Fruit fly (Drosophila melanogaster) whole organism, embryonic: ENCODE results near the gene Sumo.
A peak's percentile ranks its signal among the peaks of the same experiment; 100 is the strongest.

ENCODE experiments used
- Atf-2 ChIP-seq: fragments of 200-800 bp; sonication (Bioruptor generic); optimal IDR thresholded peaks from 2 replicates; lab custom pipeline; 2016; ENCODE audit warnings: missing biosample characterization, missing genetic modification characterization
- CG10431 ChIP-seq: fragments of 200-800 bp; sonication (Bioruptor generic); optimal IDR thresholded peaks from 3 replicates; lab custom pipeline; 2018; ENCODE audit warnings: missing biosample characterization, mild to moderate bottlenecking, missing genetic modification characterization
- CG12155 ChIP-seq: fragments of 200-800 bp; sonication (Bioruptor generic); optimal IDR thresholded peaks from 3 replicates; lab custom pipeline; 2016; ENCODE audit warnings: missing biosample characterization, missing genetic modification characterization
- CG12769 ChIP-seq: fragments of 200-800 bp; sonication (Bioruptor generic); optimal IDR thresholded peaks from 2 replicates; lab custom pipeline; 2019; ENCODE audit warnings: missing biosample characterization, mild to moderate bottlenecking, missing genetic modification characterization, moderate library complexity
- CG15696 ChIP-seq: fragments of 200-800 bp; sonication (Bioruptor generic); optimal IDR thresholded peaks from 2 replicates; lab custom pipeline; 2019; ENCODE audit warnings: missing biosample characterization, mild to moderate bottlenecking, missing genetic modification characterization, moderate library complexity
- CG1602 ChIP-seq: fragments of 200-800 bp; sonication (Bioruptor generic); optimal IDR thresholded peaks from 3 replicates; lab custom pipeline; 2016; ENCODE audit warnings: missing biosample characterization, missing genetic modification characterization
- CG1603 ChIP-seq: fragments of 200-800 bp; sonication (Bioruptor generic); optimal IDR thresholded peaks from 2 replicates; lab custom pipeline; 2019; ENCODE audit warnings: missing biosample characterization, mild to moderate bottlenecking, missing genetic modification characterization, moderate library complexity
- CG16779 ChIP-seq: fragments of 200-800 bp; sonication (Bioruptor generic); IDR thresholded peaks from 2 replicates; pipeline ENCODE4 v1.3.6; 2022; ENCODE audit warnings: missing biosample characterization, missing genetic modification characterization
- CG17829 ChIP-seq: fragments of 200-800 bp; optimal IDR thresholded peaks from 2 replicates; lab custom pipeline; 2019; ENCODE audit warnings: missing biosample characterization, mild to moderate bottlenecking, missing genetic modification characterization, moderate library complexity
- CG2116 ChIP-seq: fragments of 200-800 bp; sonication (Bioruptor generic); optimal IDR thresholded peaks from 3 replicates; lab custom pipeline; 2018; ENCODE audit warnings: missing biosample characterization, mild to moderate bottlenecking, missing genetic modification characterization
- CG2120 ChIP-seq: fragments of 200-800 bp; sonication (Bioruptor generic); optimal IDR thresholded peaks from 3 replicates; lab custom pipeline; 2016; ENCODE audit warnings: missing biosample characterization, missing genetic modification characterization
- CG2199 ChIP-seq: fragments of 200-800 bp; sonication (Bioruptor generic); IDR thresholded peaks from 3 replicates; pipeline ENCODE4 v1.3.6; 2022; ENCODE audit warnings: missing biosample characterization, missing genetic modification characterization
- CG31365 ChIP-seq: fragments of 200-800 bp; sonication (Bioruptor generic); optimal IDR thresholded peaks from 2 replicates; lab custom pipeline; 2018; ENCODE audit warnings: missing biosample characterization, mild to moderate bottlenecking, missing genetic modification characterization
- CG4282 ChIP-seq: fragments of 200-800 bp; sonication (Bioruptor generic); optimal IDR thresholded peaks from 2 replicates; lab custom pipeline; 2016; ENCODE audit warnings: missing biosample characterization, missing genetic modification characterization
- CG8290 ChIP-seq, 3 experiments: fragments of 200-800 bp; sonication (Bioruptor generic); optimal IDR thresholded peaks; 2 replicates each; lab custom pipeline; 2016 to 2019; ENCODE audit warnings: missing biosample characterization in 3 of 3, missing genetic modification characterization in 3 of 3, mild to moderate bottlenecking in 2 of 3, moderate library complexity in 1 of 3
- CG8359 ChIP-seq: fragments of 200-800 bp; sonication (Bioruptor generic); optimal IDR thresholded peaks from 2 replicates; lab custom pipeline; 2017; ENCODE audit warnings: missing biosample characterization, mild to moderate bottlenecking, missing genetic modification characterization, borderline replicate concordance
- CG9817 ChIP-seq: fragments of 200-800 bp; sonication (Bioruptor generic); optimal IDR thresholded peaks from 2 replicates; lab custom pipeline; 2018; ENCODE audit warnings: missing biosample characterization, mild to moderate bottlenecking, missing genetic modification characterization, moderate library complexity
- CG9932 ChIP-seq: fragments of 200-800 bp; sonication (Bioruptor generic); IDR thresholded peaks from 2 replicates; pipeline ENCODE4 v1.3.6; 2022; ENCODE audit warnings: missing biosample characterization, missing genetic modification characterization
- D19A ChIP-seq: fragments of 200-800 bp; optimal IDR thresholded peaks from 3 replicates; lab custom pipeline; 2019; ENCODE audit warnings: missing biosample characterization, mild to moderate bottlenecking, missing genetic modification characterization, moderate library complexity
- Dp ChIP-seq: fragments of 200-800 bp; sonication (Bioruptor generic); optimal IDR thresholded peaks from 2 replicates; lab custom pipeline; 2018; ENCODE audit warnings: missing biosample characterization, mild to moderate bottlenecking, missing genetic modification characterization, moderate library complexity
- E2f1 ChIP-seq: fragments of 200-800 bp; sonication (Bioruptor generic); IDR thresholded peaks from 2 replicates; pipeline ENCODE4 v1.3.6; 2022; ENCODE audit warnings: missing biosample characterization, missing genetic modification characterization
- Eip74EF ChIP-seq, 2 experiments: fragments of 200-800 bp in 1 of 2; fragments of >200 bp in 1 of 2; sonication (Bioruptor generic) in 1 of 2; optimal IDR thresholded peaks; 2 replicates each; lab custom pipeline; 2017 to 2019; ENCODE audit warnings: missing biosample characterization in 2 of 2, missing genetic modification characterization in 2 of 2, mild to moderate bottlenecking in 1 of 2, moderate library complexity in 1 of 2
- Fer1 ChIP-seq: fragments of 200-800 bp; sonication (Bioruptor generic); optimal IDR thresholded peaks from 2 replicates; lab custom pipeline; 2017; ENCODE audit warnings: missing biosample characterization, mild to moderate bottlenecking, missing genetic modification characterization
- HLH4C ChIP-seq: fragments of 200-800 bp; sonication (Bioruptor generic); IDR thresholded peaks from 3 replicates; pipeline ENCODE4 v1.3.6; 2022; ENCODE audit warnings: missing biosample characterization, missing genetic modification characterization; ENCODE audit not compliant: partially characterized antibody
- HLHmδ ChIP-seq: fragments of 200-800 bp; sonication (Bioruptor generic); optimal IDR thresholded peaks from 2 replicates; lab custom pipeline; 2018; ENCODE audit warnings: missing biosample characterization, mild to moderate bottlenecking, missing genetic modification characterization, moderate library complexity
- Hr39 ChIP-seq: fragments of >200 bp; optimal IDR thresholded peaks from 2 replicates; lab custom pipeline; 2017
- Lpt ChIP-seq: fragments of >200 bp; optimal IDR thresholded peaks from 2 replicates; lab custom pipeline; 2018; ENCODE audit warnings: missing biosample characterization, missing genetic modification characterization
- MTF-1 ChIP-seq: fragments of 200-800 bp; sonication (Bioruptor generic); optimal IDR thresholded peaks from 2 replicates; lab custom pipeline; 2018; ENCODE audit warnings: missing biosample characterization, mild to moderate bottlenecking, missing genetic modification characterization, borderline replicate concordance
- Ptx1 ChIP-seq: fragments of 200-800 bp; sonication (Bioruptor generic); IDR thresholded peaks from 2 replicates; pipeline ENCODE4 v1.3.6; 2022; ENCODE audit warnings: missing biosample characterization, missing genetic modification characterization
- Xbp1 ChIP-seq: fragments of 200-800 bp; sonication (Bioruptor generic); optimal IDR thresholded peaks from 3 replicates; lab custom pipeline; 2016; ENCODE audit warnings: missing biosample characterization, mild to moderate bottlenecking, missing genetic modification characterization
- YL-1 ChIP-seq: fragments of 200-800 bp; sonication (Bioruptor generic); optimal IDR thresholded peaks from 3 replicates; lab custom pipeline; 2017; ENCODE audit warnings: missing biosample characterization, mild to moderate bottlenecking, missing genetic modification characterization
- ap ChIP-seq: fragments of 200-800 bp; sonication (Bioruptor generic); IDR thresholded peaks from 2 replicates; pipeline ENCODE4 v1.3.6; 2022; ENCODE audit warnings: missing biosample characterization, missing genetic modification characterization
- ash1 ChIP-seq: fragments of 200-800 bp; sonication (Bioruptor generic); optimal IDR thresholded peaks from 2 replicates; lab custom pipeline; 2018; ENCODE audit warnings: missing biosample characterization, mild to moderate bottlenecking, missing genetic modification characterization
- cato ChIP-seq: fragments of 200-800 bp; sonication (Bioruptor generic); optimal IDR thresholded peaks from 2 replicates; lab custom pipeline; 2016; ENCODE audit warnings: missing biosample characterization, missing genetic modification characterization, borderline replicate concordance
- cg ChIP-seq: fragments of 200-800 bp; sonication (Bioruptor generic); optimal IDR thresholded peaks from 3 replicates; lab custom pipeline; 2019; ENCODE audit warnings: missing biosample characterization, mild to moderate bottlenecking, missing genetic modification characterization, moderate library complexity
- chinmo ChIP-seq: fragments of 200-800 bp; sonication (Bioruptor generic); IDR thresholded peaks from 4 replicates; pipeline ENCODE4 v1.3.6; 2022; ENCODE audit warnings: missing biosample characterization, missing genetic modification characterization; ENCODE audit not compliant: partially characterized antibody
- crol ChIP-seq: fragments of 200-800 bp; sonication (Bioruptor generic); IDR thresholded peaks from 2 replicates; pipeline ENCODE4 v1.3.6; 2022; ENCODE audit warnings: missing biosample characterization, missing genetic modification characterization
- dysf ChIP-seq: fragments of 200-800 bp; sonication (Bioruptor generic); IDR thresholded peaks from 3 replicates; pipeline ENCODE4 v1.3.6; 2022; ENCODE audit warnings: missing biosample characterization, missing genetic modification characterization
- eve ChIP-seq, 2 experiments: fragments of >200 bp; optimal IDR thresholded peaks; 2 replicates each; lab custom pipeline; 2017; ENCODE audit warnings: missing biosample characterization in 2 of 2, missing genetic modification characterization in 2 of 2
- gro ChIP-seq: fragments of 200-800 bp; sonication (Bioruptor generic); optimal IDR thresholded peaks from 2 replicates; lab custom pipeline; 2016; ENCODE audit warnings: missing biosample characterization, missing genetic modification characterization
- gt ChIP-seq: fragments of 200-800 bp; sonication (Bioruptor generic); IDR thresholded peaks from 2 replicates; pipeline ENCODE4 v1.3.6; 2022; ENCODE audit warnings: missing biosample characterization, missing genetic modification characterization
- hkb ChIP-seq, 2 experiments: fragments of 200-800 bp in 1 of 2; fragments of >200 bp in 1 of 2; sonication (Bioruptor generic) in 1 of 2; IDR thresholded peaks in 1 of 2; optimal IDR thresholded peaks in 1 of 2; 2 replicates each; pipeline versions ENCODE4 v1.3.6 to Lab custom; 2017 to 2022; ENCODE audit warnings: missing biosample characterization in 1 of 2, missing genetic modification characterization in 1 of 2
- mam ChIP-seq: fragments of 200-800 bp; sonication (Bioruptor generic); optimal IDR thresholded peaks from 3 replicates; lab custom pipeline; 2016; ENCODE audit warnings: missing biosample characterization, missing genetic modification characterization
- mirr ChIP-seq: fragments of 200-800 bp; sonication (Bioruptor generic); optimal IDR thresholded peaks from 3 replicates; lab custom pipeline; 2018; ENCODE audit warnings: missing biosample characterization, mild to moderate bottlenecking, missing genetic modification characterization
- onecut ChIP-seq: fragments of 200-800 bp; sonication (Bioruptor generic); IDR thresholded peaks from 2 replicates; pipeline ENCODE4 v1.3.6; 2022; ENCODE audit warnings: missing biosample characterization, missing genetic modification characterization
- pita ChIP-seq: fragments of 200-800 bp; sonication (Bioruptor generic); optimal IDR thresholded peaks from 2 replicates; lab custom pipeline; 2017; ENCODE audit warnings: missing biosample characterization, mild to moderate bottlenecking, missing genetic modification characterization
- psq ChIP-seq: fragments of 200-800 bp; sonication (Bioruptor generic); optimal IDR thresholded peaks from 2 replicates; lab custom pipeline; 2017; ENCODE audit warnings: missing biosample characterization, missing genetic modification characterization
- sens ChIP-seq: fragments of 200-800 bp; sonication (Bioruptor generic); peaks from one replicate; lab custom pipeline; 2016; ENCODE audit warnings: missing biosample characterization, missing genetic modification characterization
- stwl ChIP-seq: fragments of 200-800 bp; sonication (Bioruptor generic); optimal IDR thresholded peaks from 3 replicates; lab custom pipeline; 2018; ENCODE audit warnings: missing biosample characterization, mild to moderate bottlenecking, missing genetic modification characterization, moderate library complexity
- vnd ChIP-seq: fragments of 200-800 bp; sonication (Bioruptor generic); IDR thresholded peaks from 3 replicates; pipeline ENCODE4 v1.3.6; 2022; ENCODE audit warnings: missing biosample characterization, missing genetic modification characterization; ENCODE audit not compliant: partially characterized antibody
- zen ChIP-seq: fragments of 200-800 bp; sonication (Bioruptor generic); optimal IDR thresholded peaks from 3 replicates; lab custom pipeline; 2018; ENCODE audit warnings: missing biosample characterization, mild to moderate bottlenecking, missing genetic modification characterization, moderate library complexity

Gene Sumo

dm6 chr2L:6971597-6972036, 4.2 kb upstream of the Sumo start, which contains the start of gene snRNP-U1-70K (continued):
- no peak for TF ChIP-seq CG8290 (GFP tag; optimal IDR thresholded peaks at IDR 0.05; lab: Kevin White, UChicago)
- TF ChIP-seq CG8290 (tag; optimal IDR thresholded peaks at IDR 0.05; lab: Kevin White, UChicago), result no peak
- TF ChIP-seq CG12769, result no peak
- no peak for TF ChIP-seq ap (GFP tag; lab: Robert Waterston, UW)
- no peak for TF ChIP-seq CG8359
- TF ChIP-seq CG15696, result no peak
- TF ChIP-seq cg (GFP tag; lab: Kevin White, UChicago), result no peak
- no peak for TF ChIP-seq hkb (optimal IDR thresholded peaks at IDR 0.05; lab: Kevin White, UChicago)
- no peak for TF ChIP-seq hkb (GFP tag; IDR thresholded peaks at IDR 0.05; lab: Robert Waterston, UW)
- TF ChIP-seq cato (GFP tag; lab: Kevin White, UChicago), result no peak
- TF ChIP-seq D19A (tag; lab: Kevin White, UChicago), result no peak
- no peak for TF ChIP-seq CG10431 (GFP tag; lab: Kevin White, UChicago)
- no peak for TF ChIP-seq Atf-2 (GFP tag; lab: Kevin White, UChicago)
- no peak for TF ChIP-seq E2f1 (GFP tag; lab: Robert Waterston, UW)
- TF ChIP-seq CG2116 (GFP tag; lab: Kevin White, UChicago), result peak; percentile 34
- no peak for TF ChIP-seq chinmo (GFP tag; lab: Robert Waterston, UW)
- no peak for TF ChIP-seq psq (GFP tag; lab: Kevin White, UChicago)
- peak; percentile 62 for TF ChIP-seq zen (tag; lab: Kevin White, UChicago)
- TF ChIP-seq gt (GFP tag; lab: Robert Waterston, UW), result no peak
- peak; percentile 93 for TF ChIP-seq stwl (tag; lab: Kevin White, UChicago)
- TF ChIP-seq CG17829, result peak; percentile 53
- no peak for TF ChIP-seq Lpt (GFP tag; lab: Kevin White, UChicago)
- no peak for TF ChIP-seq CG9817 (tag; lab: Kevin White, UChicago)
- TF ChIP-seq onecut (GFP tag; lab: Robert Waterston, UW), result no peak
- TF ChIP-seq CG1602 (GFP tag; lab: Kevin White, UChicago), result no peak
- TF ChIP-seq mam (GFP tag; lab: Kevin White, UChicago), result no peak
- TF ChIP-seq sens (GFP tag; lab: Kevin White, UChicago), result peak; percentile 77
- no peak for TF ChIP-seq MTF-1 (GFP tag; lab: Kevin White, UChicago)
- TF ChIP-seq HLH4C (GFP tag; lab: Robert Waterston, UW), result no peak
- no peak for TF ChIP-seq vnd (GFP tag; lab: Robert Waterston, UW)
- no peak for TF ChIP-seq Hr39
- no peak for TF ChIP-seq crol (GFP tag; lab: Robert Waterston, UW)
- no peak for TF ChIP-seq CG1603 (tag; lab: Kevin White, UChicago)
- no peak for TF ChIP-seq HLHmδ (GFP tag; lab: Kevin White, UChicago)
- TF ChIP-seq dysf, result no peak
- no peak for TF ChIP-seq Xbp1 (GFP tag; lab: Kevin White, UChicago)
- TF ChIP-seq mirr, result no peak
- no peak for TF ChIP-seq Eip74EF (GFP tag; optimal IDR thresholded peaks at IDR 0.05; lab: Kevin White, UChicago)
- TF ChIP-seq CG12155 (GFP tag; lab: Kevin White, UChicago), result no peak
- TF ChIP-seq CG2199 (GFP tag; lab: Robert Waterston, UW), result no peak
- no peak for TF ChIP-seq CG16779 (GFP tag; lab: Robert Waterston, UW)
- no peak for TF ChIP-seq gro (GFP tag; lab: Kevin White, UChicago)
- no peak for TF ChIP-seq CG4282 (GFP tag; lab: Kevin White, UChicago)
- TF ChIP-seq CG9932 (GFP tag; lab: Robert Waterston, UW), result peak; percentile 44
- TF ChIP-seq Dp (GFP tag; lab: Kevin White, UChicago), result peak; percentile 55
- no peak for TF ChIP-seq Ptx1 (GFP tag; lab: Robert Waterston, UW)
- TF ChIP-seq CG31365 (tag; lab: Kevin White, UChicago), result no peak
- TF ChIP-seq eve (GFP tag; optimal IDR thresholded peaks at IDR 0.05; lab: Kevin White, UChicago), result no peak
- TF ChIP-seq YL-1 (GFP tag; lab: Kevin White, UChicago), result peak; percentile 86
- no peak for TF ChIP-seq CG2120 (GFP tag; lab: Kevin White, UChicago)
- TF ChIP-seq pita (GFP tag; lab: Kevin White, UChicago), result peak; percentile 94
- no peak for TF ChIP-seq ash1 (GFP tag; lab: Kevin White, UChicago)
- no peak for TF ChIP-seq Fer1 (GFP tag; lab: Kevin White, UChicago)
